Worm (Caenorhabditis elegans) whole organism, L2 larva: Measurements from ENCODE around the gene mdt-22.

Source experiments
- C34F6.9 ChIP-seq: fragments of 150-350 bp; optimal IDR thresholded peaks from 2 replicates; lab custom pipeline; 2014; ENCODE audit warnings: missing biosample characterization, missing genetic modification characterization
- F13H6.1 ChIP-seq: sonication (generic microtip); optimal IDR thresholded peaks from 2 replicates; lab custom pipeline; 2016; ENCODE audit warnings: missing genetic modification characterization, missing compliant biosample characterization
- R02D3.7 ChIP-seq: fragments of 150-350 bp; optimal IDR thresholded peaks from 2 replicates; lab custom pipeline; 2014; ENCODE audit warnings: missing biosample characterization, missing genetic modification characterization
- Y55F3AM.14 ChIP-seq: fragments of 200-800 bp; sonication (Bioruptor generic); optimal IDR thresholded peaks from 2 replicates; lab custom pipeline; 2018; ENCODE audit warnings: mild to moderate bottlenecking, missing genetic modification characterization, missing compliant biosample characterization
- ZK546.5 ChIP-seq: sonication (generic microtip); optimal IDR thresholded peaks from 2 replicates; lab custom pipeline; 2017; ENCODE audit warnings: missing biosample characterization, missing genetic modification characterization
- alr-1 ChIP-seq: fragments of 150-350 bp; optimal IDR thresholded peaks from 2 replicates; lab custom pipeline; 2014; ENCODE audit warnings: missing biosample characterization, missing genetic modification characterization
- aly-2 ChIP-seq: fragments of 150-350 bp; optimal IDR thresholded peaks from 2 replicates; lab custom pipeline; 2014; ENCODE audit warnings: missing biosample characterization, missing genetic modification characterization
- ama-1 ChIP-seq: fragments of 150-350 bp; optimal IDR thresholded peaks from 2 replicates; lab custom pipeline; 2018; ENCODE audit warnings: inconsistent platforms
- blmp-1 ChIP-seq: sonication (generic microtip); optimal IDR thresholded peaks from 2 replicates; lab custom pipeline; 2017; ENCODE audit warnings: missing genetic modification characterization, mild to moderate bottlenecking, missing compliant biosample characterization, antibody characterized with exemption, moderate library complexity; ENCODE audit not compliant: insufficient read depth
- ceh-82 ChIP-seq: fragments of 150-350 bp; optimal IDR thresholded peaks from 2 replicates; lab custom pipeline; 2014; ENCODE audit warnings: missing biosample characterization, missing genetic modification characterization
- crh-2 ChIP-seq: sonication (generic microtip); optimal IDR thresholded peaks from 2 replicates; lab custom pipeline; 2017; ENCODE audit warnings: missing biosample characterization, missing genetic modification characterization
- dmd-4 ChIP-seq: sonication (generic microtip); optimal IDR thresholded peaks from 2 replicates; lab custom pipeline; 2017; ENCODE audit warnings: missing biosample characterization, missing genetic modification characterization
- egl-27 ChIP-seq: sonication (generic microtip); optimal IDR thresholded peaks from 3 replicates; lab custom pipeline; 2017; ENCODE audit warnings: missing biosample characterization, missing genetic modification reagents, missing genetic modification characterization
- elt-1 ChIP-seq: fragments of 150-350 bp; optimal IDR thresholded peaks from 2 replicates; lab custom pipeline; 2014; ENCODE audit warnings: missing biosample characterization, missing genetic modification characterization
- elt-3 ChIP-seq: sonication (generic microtip); optimal IDR thresholded peaks from 2 replicates; lab custom pipeline; 2017; ENCODE audit warnings: missing biosample characterization, missing genetic modification characterization
- fos-1 ChIP-seq: fragments of 150-350 bp; optimal IDR thresholded peaks from 2 replicates; lab custom pipeline; 2014; ENCODE audit warnings: missing biosample characterization, missing genetic modification characterization
- lin-11 ChIP-seq: fragments of 150-350 bp; sonication (generic microtip); optimal IDR thresholded peaks from 2 replicates; lab custom pipeline; 2014; ENCODE audit warnings: missing biosample characterization, missing genetic modification characterization, inconsistent platforms, mixed read lengths
- lin-13 ChIP-seq: fragments of 150-350 bp; optimal IDR thresholded peaks from 2 replicates; lab custom pipeline; 2014; ENCODE audit warnings: missing biosample characterization, missing genetic modification reagents, missing genetic modification characterization
- lin-39 ChIP-seq: fragments of 150-350 bp; optimal IDR thresholded peaks from 2 replicates; lab custom pipeline; 2014; ENCODE audit warnings: missing biosample characterization, missing genetic modification reagents, missing genetic modification characterization
- lsy-2 ChIP-seq, 2 experiments: fragments of 150-350 bp in 1 of 2; sonication (generic microtip) in 1 of 2; optimal IDR thresholded peaks; 2 replicates each; lab custom pipeline; 2014 to 2017; ENCODE audit warnings: missing biosample characterization in 2 of 2, missing genetic modification characterization in 2 of 2
- mab-5 ChIP-seq: fragments of 150-350 bp; optimal IDR thresholded peaks from 2 replicates; lab custom pipeline; 2014; ENCODE audit warnings: missing biosample characterization, missing genetic modification characterization
- mdl-1 ChIP-seq, 2 experiments: fragments of 150-350 bp in 1 of 2; sonication (generic microtip) in 1 of 2; optimal IDR thresholded peaks; 2 replicates each; lab custom pipeline; 2017; ENCODE audit warnings: missing biosample characterization in 2 of 2, missing genetic modification characterization in 2 of 2
- nhr-10 ChIP-seq: sonication (generic microtip); optimal IDR thresholded peaks from 2 replicates; lab custom pipeline; 2017; ENCODE audit warnings: missing biosample characterization, missing genetic modification characterization
- nhr-11 ChIP-seq: fragments of 150-350 bp; optimal IDR thresholded peaks from 2 replicates; lab custom pipeline; 2014; ENCODE audit warnings: missing biosample characterization, missing genetic modification characterization
- nhr-12 ChIP-seq: fragments of 150-350 bp; optimal IDR thresholded peaks from 2 replicates; lab custom pipeline; 2014; ENCODE audit warnings: missing biosample characterization, missing genetic modification characterization
- nhr-129 ChIP-seq: fragments of 150-350 bp; optimal IDR thresholded peaks from 2 replicates; lab custom pipeline; 2014; ENCODE audit warnings: missing biosample characterization, missing genetic modification characterization
- nhr-21 ChIP-seq: fragments of 150-350 bp; optimal IDR thresholded peaks from 2 replicates; lab custom pipeline; 2014; ENCODE audit warnings: missing biosample characterization, missing genetic modification characterization
- nhr-23 ChIP-seq: fragments of 150-350 bp; optimal IDR thresholded peaks from 2 replicates; lab custom pipeline; 2014; ENCODE audit warnings: missing biosample characterization, missing genetic modification reagents, missing genetic modification characterization
- nhr-237 ChIP-seq: fragments of 150-350 bp; optimal IDR thresholded peaks from 2 replicates; lab custom pipeline; 2014; ENCODE audit warnings: missing biosample characterization, missing genetic modification characterization
- nhr-25 ChIP-seq: fragments of 150-350 bp; sonication (generic microtip); optimal IDR thresholded peaks from 3 replicates; lab custom pipeline; 2014; ENCODE audit warnings: missing biosample characterization, missing genetic modification characterization
- nhr-6 ChIP-seq: fragments of 150-350 bp; optimal IDR thresholded peaks from 2 replicates; lab custom pipeline; 2014; ENCODE audit warnings: missing biosample characterization, missing genetic modification characterization
- nhr-77 ChIP-seq: fragments of 150-350 bp; optimal IDR thresholded peaks from 2 replicates; lab custom pipeline; 2014; ENCODE audit warnings: missing biosample characterization, missing genetic modification characterization
- peb-1 ChIP-seq: fragments of 150-350 bp; optimal IDR thresholded peaks from 2 replicates; lab custom pipeline; 2014; ENCODE audit warnings: missing biosample characterization, missing genetic modification characterization
- sem-4 ChIP-seq: fragments of 150-350 bp; optimal IDR thresholded peaks from 2 replicates; lab custom pipeline; 2014; ENCODE audit warnings: missing biosample characterization, missing genetic modification reagents, missing genetic modification characterization
- skn-1 ChIP-seq: sonication (generic microtip); optimal IDR thresholded peaks from 2 replicates; lab custom pipeline; 2017; ENCODE audit warnings: missing biosample characterization, missing genetic modification characterization
- sma-3 ChIP-seq: sonication (generic microtip); optimal IDR thresholded peaks from 2 replicates; lab custom pipeline; 2016; ENCODE audit warnings: missing genetic modification reagents, missing genetic modification characterization, missing compliant biosample characterization
- sma-9 ChIP-seq, 2 experiments: fragments of 150-350 bp in 1 of 2; sonication (generic microtip) in 1 of 2; optimal IDR thresholded peaks; 2 replicates each; lab custom pipeline; 2014 to 2016; ENCODE audit warnings: missing genetic modification characterization in 2 of 2, mild to moderate bottlenecking in 1 of 2, missing biosample characterization in 1 of 2, missing compliant biosample characterization in 1 of 2, missing genetic modification reagents in 1 of 2, moderate library complexity in 1 of 2
- snpc-4 ChIP-seq: fragments of 150-350 bp; optimal IDR thresholded peaks from 2 replicates; lab custom pipeline; 2014; ENCODE audit warnings: missing biosample characterization, missing genetic modification characterization
- unc-39 ChIP-seq: fragments of 150-350 bp; optimal IDR thresholded peaks from 2 replicates; lab custom pipeline; 2014; ENCODE audit warnings: missing biosample characterization, missing genetic modification characterization
- unc-55 ChIP-seq: fragments of 150-350 bp; sonication (generic microtip); optimal IDR thresholded peaks from 3 replicates; lab custom pipeline; 2014; ENCODE audit warnings: missing biosample characterization, missing genetic modification reagents, missing genetic modification characterization
- unc-62 ChIP-seq: fragments of 150-350 bp; optimal IDR thresholded peaks from 2 replicates; lab custom pipeline; 2014; ENCODE audit warnings: missing biosample characterization, missing genetic modification reagents, missing genetic modification characterization
- ztf-1 ChIP-seq: fragments of 200-800 bp; sonication (Bioruptor generic); conservative IDR thresholded peaks from 2 replicates; pipeline ENCODE4 v1.3.6; 2022; ENCODE audit warnings: missing genetic modification characterization, missing compliant biosample characterization
- ztf-11 ChIP-seq: sonication (generic microtip); optimal IDR thresholded peaks from 2 replicates; lab custom pipeline; 2017; ENCODE audit warnings: missing biosample characterization, missing genetic modification characterization
- ztf-4 ChIP-seq: fragments of 150-350 bp; optimal IDR thresholded peaks from 2 replicates; lab custom pipeline; 2014; ENCODE audit warnings: missing biosample characterization, missing genetic modification characterization

Gene mdt-22

ce11 chrII:10294262-10294661 is 6.8 kb upstream of the mdt-22 start:
- TF ChIP-seq nhr-6 (tag; lab: Kevin White, UChicago) (no peak), lin-13 (no peak), nhr-11 (tag; lab: Kevin White, UChicago) (no peak), aly-2 (no peak), ZK546.5 (tag; lab: Kevin White, UChicago) (no peak), elt-1 (tag; lab: Kevin White, UChicago) (no peak), sma-3 (GFP tag; lab: Kevin White, UChicago) (peak; percentile 83), ztf-1 (no peak), nhr-12 (tag; lab: Kevin White, UChicago) (no peak), blmp-1 (tag; lab: Kevin White, UChicago) (peak; percentile 73), elt-3 (tag; lab: Kevin White, UChicago) (no peak), ztf-4 (tag; lab: Kevin White, UChicago) (no peak), F13H6.1 (no peak), nhr-23 (tag; lab: Kevin White, UChicago) (no peak), nhr-10 (tag; lab: Kevin White, UChicago) (no peak), nhr-77 (no peak), unc-62 (GFP tag; lab: Kevin White, UChicago) (no peak), lin-39 (no peak), lsy-2 (tag; optimal IDR thresholded peaks at IDR 0.05; lab: Kevin White, UChicago) (no peak), mdl-1 (tag; optimal IDR thresholded peaks at IDR 0.05; lab: Kevin White, UChicago) (no peak), C34F6.9 (tag; lab: Kevin White, UChicago) (no peak), mab-5 (tag; lab: Kevin White, UChicago) (no peak), egl-27 (tag; lab: Kevin White, UChicago) (peak; percentile 20), unc-39 (tag; lab: Kevin White, UChicago) (no peak), alr-1 (no peak), nhr-237 (no peak), nhr-25 (tag; lab: Kevin White, UChicago) (no peak), peb-1 (tag; lab: Kevin White, UChicago) (no peak), lin-11 (tag; lab: Kevin White, UChicago) (no peak), ztf-11 (no peak), ama-1 (no peak), nhr-21 (peak; percentile 67), snpc-4 (tag; lab: Kevin White, UChicago) (no peak), sma-9 (GFP tag; optimal IDR thresholded peaks at IDR 0.05; lab: Kevin White, UChicago) (peak; percentile 88), sma-9 (tag; optimal IDR thresholded peaks at IDR 0.05; lab: Kevin White, UChicago) (no peak), skn-1 (tag; lab: Kevin White, UChicago) (no peak), fos-1 (tag; lab: Kevin White, UChicago) (peak; percentile 27), unc-55 (no peak), Y55F3AM.14 (GFP tag; lab: Kevin White, UChicago) (no peak), R02D3.7 (no peak), crh-2 (tag; lab: Kevin White, UChicago) (no peak), ceh-82 (tag; lab: Kevin White, UChicago) (no peak)

- TF ChIP-seq lsy-2 (tag; optimal IDR thresholded peaks at IDR 0.05; lab: Kevin White, UChicago) (peak in 1 of 2 experiments; percentile 66), ama-1 (no peak), dmd-4 (no peak), sma-9 (GFP tag; optimal IDR thresholded peaks at IDR 0.05; lab: Kevin White, UChicago) (peak; percentile 70), sma-9 (tag; optimal IDR thresholded peaks at IDR 0.05; lab: Kevin White, UChicago) (no peak), unc-55 (no peak), mab-5 (tag; lab: Kevin White, UChicago) (peak; percentile 62), blmp-1 (tag; lab: Kevin White, UChicago) (no peak), F13H6.1 (peak; percentile 70), crh-2 (tag; lab: Kevin White, UChicago) (peak; percentile 93), elt-1 (tag; lab: Kevin White, UChicago) (no peak), ztf-4 (tag; lab: Kevin White, UChicago) (peak; percentile 83), C34F6.9 (tag; lab: Kevin White, UChicago) (peak; percentile 68), ztf-11 (no peak), nhr-23 (tag; lab: Kevin White, UChicago) (no peak), lin-13 (peak; percentile 24), nhr-129 (tag; lab: Kevin White, UChicago) (peak; percentile 70), sem-4 (tag; lab: Kevin White, UChicago) (peak; percentile 14), ztf-1 (no peak), Y55F3AM.14 (GFP tag; lab: Kevin White, UChicago) (no peak), lin-39 (no peak)
These were observed 800 bp upstream of the mdt-22 start, which contains the start of gene nep-26 for ce11 chrII:10300082-10300749. Gene nep-26 (minus strand): TSS chrII:10300132.
